Fruit fly (Drosophila melanogaster): ENCODE measurements around the gene CG5565.

DNA sequence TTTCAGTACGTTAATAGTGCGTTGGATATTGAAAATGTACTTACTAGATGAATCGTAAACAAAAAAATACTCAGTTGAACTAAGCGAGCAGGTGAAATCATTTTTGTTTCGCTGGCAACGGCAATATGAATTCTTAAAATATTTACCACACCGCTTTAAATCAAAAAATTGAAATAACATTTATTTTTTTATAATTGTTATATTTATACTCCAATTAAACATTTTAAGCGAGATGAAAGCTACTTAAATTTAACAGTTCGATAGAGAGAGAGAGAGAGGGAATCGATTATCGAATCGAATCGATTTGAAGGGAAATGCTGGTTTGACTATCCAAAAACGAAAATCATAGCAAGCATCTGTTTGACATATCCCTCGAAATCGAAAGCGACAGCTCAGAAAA, 11.7 kb downstream of the CG5565 start, which contains the start of the genes CG33922 and Cdlc2:
- no peak for TF ChIP-seq CG6276 (GFP tag; optimal IDR thresholded peaks at IDR 0.05)
- TF ChIP-seq Sox102F (GFP tag; optimal IDR thresholded peaks at IDR 0.05), result no peak
- TF ChIP-seq CG15336 (GFP tag; IDR thresholded peaks at IDR 0.05), result no peak
- TF ChIP-seq Lpt (GFP tag; optimal IDR thresholded peaks at IDR 0.05), result no peak
- no peak for TF ChIP-seq CG16779 (tag; optimal IDR thresholded peaks at IDR 0.05)
- TF ChIP-seq net (GFP tag; optimal IDR thresholded peaks at IDR 0.05), result no peak
- no peak for TF ChIP-seq Eip93F (GFP tag; optimal IDR thresholded peaks at IDR 0.05)
- TF ChIP-seq CG11294 (GFP tag; IDR thresholded peaks at IDR 0.05), result no peak
- TF ChIP-seq Blimp-1 (GFP tag; optimal IDR thresholded peaks at IDR 0.05), result no peak
- no peak for TF ChIP-seq OdsH (GFP tag; optimal IDR thresholded peaks at IDR 0.05)

All from whole organism, prepupa.